Worm (Caenorhabditis elegans) whole organism, young adult: ENCODE results near the gene Y22D7AL.9.

ENCODE experiments used
- C17E4.6 ChIP-seq: fragments of 200-800 bp; sonication (Bioruptor generic); IDR thresholded peaks from 2 replicates; pipeline ENCODE4 v1.3.6; 2022; ENCODE audit warnings: missing genetic modification reagents, missing genetic modification characterization, missing compliant biosample characterization
- F52B5.7 ChIP-seq: sonication (generic microtip); optimal IDR thresholded peaks from 2 replicates; lab custom pipeline; 2016; ENCODE audit warnings: mild to moderate bottlenecking, missing genetic modification characterization, missing compliant biosample characterization
- T26A5.8 ChIP-seq: sonication (generic microtip); optimal IDR thresholded peaks from 2 replicates; lab custom pipeline; 2016; ENCODE audit warnings: missing genetic modification characterization, missing compliant biosample characterization
- ama-1 ChIP-seq, 3 experiments: fragments of 150-350 bp in 1 of 3; sonication (generic microtip) in 2 of 3; optimal IDR thresholded peaks; 2 replicates each; lab custom pipeline; 2014 to 2018; ENCODE audit warnings: missing biosample characterization in 2 of 3, missing genetic modification characterization in 2 of 3, missing genetic modification reagents in 2 of 3
- aptf-3 ChIP-seq: fragments of 200-800 bp; sonication (Bioruptor generic); IDR thresholded peaks from 2 replicates; pipeline ENCODE4 v1.3.6; 2022; ENCODE audit warnings: missing genetic modification characterization, missing compliant biosample characterization
- bed-2 ChIP-seq: fragments of 200-800 bp; sonication (Bioruptor generic); IDR thresholded peaks from 2 replicates; pipeline ENCODE4 v1.3.6; 2022; ENCODE audit warnings: missing genetic modification reagents, missing genetic modification characterization, missing compliant biosample characterization
- ceh-100 ChIP-seq: fragments of 200-800 bp; sonication (Bioruptor generic); IDR thresholded peaks from 2 replicates; pipeline ENCODE4 v1.3.6; 2022; ENCODE audit warnings: missing genetic modification reagents, missing genetic modification characterization, missing compliant biosample characterization
- ceh-58 ChIP-seq: fragments of 200-800 bp; sonication (Bioruptor generic); IDR thresholded peaks from 2 replicates; pipeline ENCODE4 v1.3.6; 2022; ENCODE audit warnings: missing genetic modification characterization, missing compliant biosample characterization
- ceh-91 ChIP-seq: fragments of 200-800 bp; sonication (Bioruptor generic); IDR thresholded peaks from 2 replicates; pipeline ENCODE4 v1.3.6; 2022; ENCODE audit warnings: missing genetic modification reagents, missing genetic modification characterization, missing compliant biosample characterization
- chd-7 ChIP-seq: sonication (generic microtip); optimal IDR thresholded peaks from 2 replicates; lab custom pipeline; 2016; ENCODE audit warnings: mild to moderate bottlenecking, missing genetic modification characterization, moderate library complexity, missing compliant biosample characterization
- efl-1 ChIP-seq: fragments of 150-350 bp; optimal IDR thresholded peaks from 2 replicates; lab custom pipeline; 2014; ENCODE audit warnings: missing biosample characterization, missing genetic modification reagents, missing genetic modification characterization
- egl-44 ChIP-seq: fragments of 200-800 bp; sonication (Bioruptor generic); IDR thresholded peaks from 2 replicates; pipeline ENCODE4 v1.3.6; 2022; ENCODE audit warnings: missing genetic modification reagents, missing genetic modification characterization, missing compliant biosample characterization
- egrh-3 ChIP-seq: fragments of 200-800 bp; sonication (Bioruptor generic); IDR thresholded peaks from 2 replicates; pipeline ENCODE4 v1.3.6; 2022; ENCODE audit warnings: missing genetic modification reagents, missing genetic modification characterization, missing compliant biosample characterization
- ekl-4 ChIP-seq: fragments of 200-800 bp; sonication (Bioruptor generic); IDR thresholded peaks from 2 replicates; pipeline ENCODE4 v1.3.6; 2022; ENCODE audit warnings: missing genetic modification reagents, missing genetic modification characterization, missing compliant biosample characterization
- him-1 ChIP-seq: sonication (generic microtip); optimal IDR thresholded peaks from 2 replicates; lab custom pipeline; 2016; ENCODE audit warnings: missing genotype, missing genetic modification reagents, missing genetic modification characterization, missing compliant biosample characterization
- hrde-1 ChIP-seq: sonication (generic microtip); optimal IDR thresholded peaks from 2 replicates; lab custom pipeline; 2016; ENCODE audit warnings: missing genetic modification characterization, mild to moderate bottlenecking, missing compliant biosample characterization, moderate library complexity, missing genotype, missing genetic modification reagents, borderline replicate concordance
- hsf-1 ChIP-seq: fragments of 200-800 bp; sonication (Bioruptor generic); IDR thresholded peaks from 2 replicates; pipeline ENCODE4 v1.3.6; 2022; ENCODE audit warnings: missing genetic modification reagents, missing genetic modification characterization, missing compliant biosample characterization
- lin-40 ChIP-seq: sonication (generic microtip); optimal IDR thresholded peaks from 2 replicates; lab custom pipeline; 2016; ENCODE audit warnings: missing genetic modification characterization, mild to moderate bottlenecking, missing compliant biosample characterization, missing genotype, missing genetic modification reagents
- madf-10 ChIP-seq: sonication (generic microtip); optimal IDR thresholded peaks from 2 replicates; lab custom pipeline; 2016; ENCODE audit warnings: mild to moderate bottlenecking, missing genetic modification characterization, missing compliant biosample characterization
- madf-3 ChIP-seq: fragments of 200-800 bp; sonication (Bioruptor generic); IDR thresholded peaks from 2 replicates; pipeline ENCODE4 v1.3.6; 2022; ENCODE audit warnings: missing genetic modification reagents, missing genetic modification characterization, missing compliant biosample characterization
- madf-6 ChIP-seq: fragments of 200-800 bp; sonication (Bioruptor generic); IDR thresholded peaks from 2 replicates; pipeline ENCODE4 v1.3.6; 2022; ENCODE audit warnings: missing genetic modification reagents, missing genetic modification characterization, missing compliant biosample characterization
- madf-8 ChIP-seq: fragments of 200-800 bp; sonication (Bioruptor generic); conservative IDR thresholded peaks from 2 replicates; pipeline ENCODE4 v1.3.6; 2022; ENCODE audit warnings: missing genetic modification reagents, missing genetic modification characterization, missing compliant biosample characterization
- mcd-1 ChIP-seq: fragments of 200-800 bp; sonication (Bioruptor generic); IDR thresholded peaks from 2 replicates; pipeline ENCODE4 v1.3.6; 2022; ENCODE audit warnings: missing genetic modification reagents, missing genetic modification characterization, missing compliant biosample characterization
- nhr-179 ChIP-seq: sonication (generic microtip); optimal IDR thresholded peaks from 2 replicates; lab custom pipeline; 2016; ENCODE audit warnings: mild to moderate bottlenecking, missing genetic modification characterization, missing compliant biosample characterization
- nhr-27 ChIP-seq: fragments of 200-800 bp; sonication (Bioruptor generic); optimal IDR thresholded peaks from 2 replicates; lab custom pipeline; 2018; ENCODE audit warnings: mild to moderate bottlenecking, missing genetic modification characterization, moderate library complexity, missing compliant biosample characterization
- pha-4 ChIP-seq: fragments of 150-350 bp; sonication (generic microtip); optimal IDR thresholded peaks from 2 replicates; lab custom pipeline; 2014; ENCODE audit warnings: missing biosample characterization, missing genetic modification reagents, missing genetic modification characterization
- rcor-1 ChIP-seq: fragments of 200-800 bp; sonication (Bioruptor generic); IDR thresholded peaks from 2 replicates; pipeline ENCODE4 v1.3.6; 2022; ENCODE audit warnings: missing genetic modification reagents, missing genetic modification characterization, missing compliant biosample characterization
- tbx-9 ChIP-seq: sonication (generic microtip); optimal IDR thresholded peaks from 2 replicates; lab custom pipeline; 2016; ENCODE audit warnings: borderline replicate concordance, missing genetic modification characterization, inconsistent platforms, missing compliant biosample characterization
- tlf-1 ChIP-seq: fragments of 200-800 bp; sonication (Bioruptor generic); optimal IDR thresholded peaks from 2 replicates; lab custom pipeline; 2018; ENCODE audit warnings: mild to moderate bottlenecking, missing genetic modification characterization, missing compliant biosample characterization
- unc-62 ChIP-seq: fragments of 150-350 bp; optimal IDR thresholded peaks from 2 replicates; lab custom pipeline; 2014; ENCODE audit warnings: missing biosample characterization, missing genetic modification reagents, missing genetic modification characterization
- zfh-2 ChIP-seq: fragments of 200-800 bp; sonication (Bioruptor generic); conservative IDR thresholded peaks from 2 replicates; pipeline ENCODE4 v1.3.6; 2022; ENCODE audit warnings: missing genetic modification reagents, missing genetic modification characterization, missing compliant biosample characterization
- zim-3 ChIP-seq: sonication (generic microtip); optimal IDR thresholded peaks from 2 replicates; lab custom pipeline; 2017; ENCODE audit warnings: mild to moderate bottlenecking, missing genetic modification characterization, moderate library complexity, missing compliant biosample characterization
- ztf-28 ChIP-seq: fragments of 200-800 bp; sonication (Bioruptor generic); IDR thresholded peaks from 2 replicates; pipeline ENCODE4 v1.3.6; 2022; ENCODE audit warnings: missing genetic modification reagents, missing genetic modification characterization, missing compliant biosample characterization

Y22D7AL.9 gene

DNA sequence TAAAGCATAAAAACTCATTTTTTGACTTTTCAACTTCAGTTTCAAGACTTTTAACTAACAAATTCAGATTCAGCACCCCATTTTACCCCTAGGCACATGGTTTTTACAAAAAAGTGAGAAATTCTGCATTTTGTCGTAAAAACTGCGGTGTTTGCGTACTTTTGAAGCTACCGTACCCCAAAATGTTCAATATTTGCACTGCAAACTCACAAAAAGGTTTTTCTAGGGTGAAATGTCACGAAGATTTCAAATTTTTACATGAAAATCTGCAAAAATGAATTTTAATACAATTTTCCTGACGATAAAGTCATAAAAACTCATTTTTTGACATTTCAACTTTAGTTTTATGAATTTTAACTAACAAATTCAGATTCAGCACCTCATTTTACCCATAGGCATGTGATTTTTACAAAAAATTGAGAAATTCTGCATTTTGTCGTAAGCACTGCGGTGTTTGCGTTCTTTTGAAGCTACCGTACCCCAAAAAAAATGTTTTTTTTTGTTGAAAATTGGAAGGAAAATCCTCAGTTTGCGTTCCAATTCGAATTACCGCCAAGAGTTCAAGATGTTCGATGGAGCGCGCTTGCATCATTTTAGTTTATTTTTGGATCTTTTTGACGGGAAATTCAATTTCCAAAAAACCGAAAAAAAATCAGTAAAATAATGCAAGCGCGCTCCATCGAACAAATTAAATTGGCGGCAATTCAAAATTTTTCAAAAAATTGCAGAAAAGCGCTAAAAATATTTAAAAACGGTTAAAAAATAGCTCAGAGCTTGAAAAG, 2.6 kb upstream of the Y22D7AL.9 start (continued):
- 0 out of 2 replicates have a peak, but pooled peaks have one; percentile 41 for TF ChIP-seq aptf-3 (GFP tag; lab: Robert Waterston, UW)
- no peak for TF ChIP-seq egl-44 (GFP tag; lab: Robert Waterston, UW)
- peak; percentile 39 for TF ChIP-seq T26A5.8

- TF ChIP-seq ceh-58 (GFP tag; lab: Robert Waterston, UW) (no peak), tbx-9 (no peak), F52B5.7 (no peak), ztf-28 (no peak), nhr-179 (tag; lab: Kevin White, UChicago) (no peak), ekl-4 (GFP tag; lab: Robert Waterston, UW) (no peak)
Observed at ce11 chrIII:1614412-1614811, 579 bp upstream of the Y22D7AL.9 start.

ce11 chrIII:1612974-1613568, 762 bp downstream of the Y22D7AL.9 start:
- TF ChIP-seq F52B5.7 (no peak), him-1 (tag; lab: Kevin White, UChicago) (no peak), hrde-1 (no peak), zim-3 (no peak), nhr-27 (no peak), zfh-2 (GFP tag; lab: Robert Waterston, UW) (peak; percentile 62; the same call in 1 of the 2 replicates), madf-8 (peak; percentile 59), madf-3 (0 out of 2 replicates have a peak, but pooled peaks have one; percentile 54), ama-1 (optimal IDR thresholded peaks at IDR 0.05; lab: Kevin White, UChicago) (no peak), ama-1 (GFP tag; optimal IDR thresholded peaks at IDR 0.05; lab: Kevin White, UChicago) (no peak), madf-6 (peak; percentile 85), lin-40 (tag; lab: Kevin White, UChicago) (no peak), tlf-1 (GFP tag; lab: Kevin White, UChicago) (no peak), efl-1 (GFP tag; lab: Kevin White, UChicago) (peak; percentile 75), ceh-91 (GFP tag; lab: Robert Waterston, UW) (0 out of 2 replicates have a peak, but pooled peaks have one; percentile 26), rcor-1 (GFP tag; lab: Robert Waterston, UW) (no peak), ceh-58 (GFP tag; lab: Robert Waterston, UW) (no peak), C17E4.6 (GFP tag; lab: Robert Waterston, UW) (0 out of 2 replicates have a peak, but pooled peaks have one; percentile 24), egrh-3 (GFP tag; lab: Robert Waterston, UW) (no peak; the same call in 1 of the 2 replicates), ekl-4 (GFP tag; lab: Robert Waterston, UW) (0 out of 2 replicates have a peak, but pooled peaks have one; percentile 14), unc-62 (no peak), ceh-100 (no peak), hsf-1 (peak; percentile 68), bed-2 (no peak), madf-10 (tag; lab: Kevin White, UChicago) (no peak), pha-4 (tag; lab: Kevin White, UChicago) (no peak)

DNA sequence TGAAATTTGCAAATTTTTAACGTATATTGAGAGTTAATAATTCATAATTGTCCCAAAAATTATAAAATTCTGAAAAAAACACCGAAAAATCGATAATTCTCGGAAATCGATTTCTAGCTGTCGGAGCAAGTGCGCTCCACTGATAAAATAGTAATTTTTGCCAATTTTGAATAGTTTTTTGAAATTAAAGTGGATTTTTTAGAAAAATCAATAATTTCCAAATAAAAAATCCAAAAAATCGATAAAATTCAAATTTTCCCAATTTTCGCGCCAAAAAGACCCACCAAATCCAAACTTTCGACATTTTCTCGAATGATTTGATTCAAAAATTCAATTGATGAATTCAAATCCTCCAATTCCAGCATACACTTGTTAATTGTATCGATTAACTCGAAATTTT, 2.9 kb downstream of the Y22D7AL.9 start:
- no peak for TF ChIP-seq chd-7 (tag; lab: Kevin White, UChicago)
- TF ChIP-seq mcd-1 (GFP tag; lab: Robert Waterston, UW), result peak; percentile 27; the same call in 1 of the 2 replicates
